Worm (Caenorhabditis elegans): ENCODE measurements around the gene C33D9.6.

DNA sequence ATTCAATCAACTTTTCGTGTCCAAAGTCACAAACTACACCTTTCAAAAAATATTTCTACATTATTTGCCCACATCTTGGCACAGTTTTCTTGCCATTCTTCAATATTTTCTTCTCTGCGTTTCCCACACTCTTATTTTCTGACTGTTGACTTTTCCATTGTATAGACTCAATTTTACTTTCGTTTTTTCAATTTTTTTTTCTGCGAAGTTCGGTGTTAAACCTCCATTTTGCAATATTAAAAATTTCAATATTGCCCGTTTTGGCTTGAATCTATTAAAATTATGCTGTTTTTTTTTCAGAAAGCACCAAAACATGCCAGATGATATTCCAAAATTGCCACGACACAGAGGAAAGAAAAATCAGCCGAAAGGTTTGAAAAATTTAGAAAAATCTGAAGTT, 13.4 kb downstream of the C33D9.6 start, which contains the start of gene cdc-50.B:
- no peak for TF ChIP-seq lin-39 (tag; optimal IDR thresholded peaks at IDR 0.05)
- no peak for TF ChIP-seq lsy-2 (tag; optimal IDR thresholded peaks at IDR 0.05)
- no peak for TF ChIP-seq zag-1 (tag; optimal IDR thresholded peaks at IDR 0.05)
- no peak for TF ChIP-seq R02D3.7 (tag; optimal IDR thresholded peaks at IDR 0.05)
- TF ChIP-seq dmd-4 (tag; optimal IDR thresholded peaks at IDR 0.05): no peak
- TF ChIP-seq snpc-4 (tag; optimal IDR thresholded peaks at IDR 0.05): no peak
- no peak for TF ChIP-seq lin-11 (tag; optimal IDR thresholded peaks at IDR 0.05)
- TF ChIP-seq ama-1 (optimal IDR thresholded peaks at IDR 0.05): no peak
- no peak for TF ChIP-seq lin-13 (GFP tag; optimal IDR thresholded peaks at IDR 0.05)
